Worm (Caenorhabditis elegans) whole organism, mixed stage, embryonic: ENCODE data around the gene clec-32.

Experiments used
- mep-1 ChIP-seq: fragments of 150-350 bp; optimal IDR thresholded peaks from 2 replicates; lab custom pipeline; 2017; ENCODE audit warnings: missing biosample characterization, missing genetic modification reagents, missing genetic modification characterization, inconsistent platforms
- nhr-12 ChIP-seq: fragments of 150-350 bp; optimal IDR thresholded peaks from 2 replicates; lab custom pipeline; 2014; ENCODE audit warnings: missing biosample characterization, missing genetic modification characterization
- nhr-76 ChIP-seq: sonication (generic microtip); optimal IDR thresholded peaks from 2 replicates; lab custom pipeline; 2017; ENCODE audit warnings: missing biosample characterization, missing genetic modification characterization
- snpc-4 ChIP-seq: fragments of 150-350 bp; optimal IDR thresholded peaks from 2 replicates; lab custom pipeline; 2014; ENCODE audit warnings: missing biosample characterization, missing genetic modification characterization
- unc-62 ChIP-seq: fragments of 150-350 bp; optimal IDR thresholded peaks from 2 replicates; lab custom pipeline; 2014; ENCODE audit warnings: missing biosample characterization, missing genetic modification reagents, missing genetic modification characterization

DNA sequence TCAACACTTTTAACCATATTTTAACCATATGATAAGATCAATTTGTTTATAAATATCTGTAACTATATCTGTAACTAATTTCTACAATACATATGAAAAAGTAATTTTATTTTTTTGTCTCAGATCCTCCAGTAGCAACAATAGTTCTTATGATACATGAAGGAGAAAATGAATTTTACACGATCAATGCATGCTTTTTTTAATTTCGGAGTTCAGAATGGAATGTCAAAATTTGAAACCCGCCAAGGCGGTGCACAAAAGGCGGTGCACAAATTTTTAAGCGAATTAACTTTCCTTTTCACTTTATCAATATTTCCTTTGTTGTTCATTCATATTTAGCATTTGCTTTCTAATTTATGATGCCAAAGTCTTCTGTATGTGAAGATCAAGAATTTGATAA is 18.7 kb downstream of the clec-32 start, which contains the start of gene clec-25:
- no peak for TF ChIP-seq unc-62 (GFP tag; lab: Kevin White, UChicago)
- no peak for TF ChIP-seq mep-1
- TF ChIP-seq nhr-12 (tag; lab: Kevin White, UChicago): no peak
- TF ChIP-seq snpc-4: no peak
- no peak for TF ChIP-seq nhr-76
